Fruit fly (Drosophila melanogaster): ENCODE data around the gene Paf-AHalpha.
A peak's percentile ranks its signal among the peaks of the same experiment; 100 is the strongest.

Gene Paf-AHalpha

dm6 chrX:15746682-15747196 lies 38.6 kb downstream of the Paf-AHalpha start:
- TF ChIP-seq CG31627 (GFP tag; optimal IDR thresholded peaks at IDR 0.05) = no peak
- TF ChIP-seq salr (GFP tag; optimal IDR thresholded peaks at IDR 0.05) = no peak
- TF ChIP-seq CG11762 (GFP tag; optimal IDR thresholded peaks at IDR 0.05; ENCODE audit: insufficient read depth) = no peak
- no peak for TF ChIP-seq esn (GFP tag; optimal IDR thresholded peaks at IDR 0.05)
- TF ChIP-seq Sox15 (GFP tag; optimal IDR thresholded peaks at IDR 0.05) = no peak
- TF ChIP-seq CG10631 (GFP tag; optimal IDR thresholded peaks at IDR 0.05) = no peak
- TF ChIP-seq Sox14 (GFP tag; optimal IDR thresholded peaks at IDR 0.05) = no peak
- no peak for TF ChIP-seq CG8319 (GFP tag; optimal IDR thresholded peaks at IDR 0.05)
- TF ChIP-seq eg (GFP tag; IDR thresholded peaks at IDR 0.05) = no peak
- no peak for TF ChIP-seq Hr4 (GFP tag; optimal IDR thresholded peaks at IDR 0.05)
- TF ChIP-seq pdm3 (GFP tag; optimal IDR thresholded peaks at IDR 0.05) = no peak
- no peak for TF ChIP-seq CG34406 (GFP tag; optimal IDR thresholded peaks at IDR 0.05)

- peak; percentile 7 for TF ChIP-seq Ets21C (GFP tag; optimal IDR thresholded peaks at IDR 0.05)
- peak; percentile 46 for TF ChIP-seq Eip78C (GFP tag)
- no peak for TF ChIP-seq CG6792 (GFP tag; optimal IDR thresholded peaks at IDR 0.05)
- peak; percentile 20 for TF ChIP-seq lz (GFP tag; optimal IDR thresholded peaks at IDR 0.05)
- TF ChIP-seq CG3032 (tag; optimal IDR thresholded peaks at IDR 0.05) = peak; percentile 7
- TF ChIP-seq Eip75B (GFP tag; optimal IDR thresholded peaks at IDR 0.05) = no peak
Measured at dm6 chrX:15745905-15746681, 39.3 kb downstream of the Paf-AHalpha start, which contains the start of the genes CG8944 and CCT6. Gene CG8944 (minus strand): TSS chrX:15746231. Gene CCT6 (plus strand): TSS chrX:15746648.

dm6 chrX:15740881-15741280 lies 44.5 kb downstream of the Paf-AHalpha start:
- TF ChIP-seq CG6808 (GFP tag; optimal IDR thresholded peaks at IDR 0.05) (no peak), CG16779 (tag; optimal IDR thresholded peaks at IDR 0.05) (no peak), CG32006 (GFP tag; optimal IDR thresholded peaks at IDR 0.05) (no peak), svp (GFP tag) (peak; percentile 47), topi (GFP tag; optimal IDR thresholded peaks at IDR 0.05) (no peak), CG10631 (GFP tag; optimal IDR thresholded peaks at IDR 0.05) (no peak), Sox102F (GFP tag; optimal IDR thresholded peaks at IDR 0.05) (no peak), spab (GFP tag; optimal IDR thresholded peaks at IDR 0.05) (no peak), CG11762 (GFP tag; optimal IDR thresholded peaks at IDR 0.05; ENCODE audit: insufficient read depth) (no peak), CG15336 (GFP tag; IDR thresholded peaks at IDR 0.05) (0 out of 2 replicates have a peak, but pooled peaks have one; percentile 6), fd85E (GFP tag; optimal IDR thresholded peaks at IDR 0.05) (no peak), CG7368 (GFP tag; optimal IDR thresholded peaks at IDR 0.05) (no peak), Sox15 (GFP tag; optimal IDR thresholded peaks at IDR 0.05) (no peak), Ets21C (GFP tag; optimal IDR thresholded peaks at IDR 0.05) (no peak), Hr39 (GFP tag; optimal IDR thresholded peaks at IDR 0.05) (no peak)

- no peak for TF ChIP-seq CG6276 (GFP tag; optimal IDR thresholded peaks at IDR 0.05)
- TF ChIP-seq acj6 (GFP tag; optimal IDR thresholded peaks at IDR 0.05) = peak; percentile 50
- TF ChIP-seq Gug (GFP tag; IDR thresholded peaks at IDR 0.05) = peak; percentile 52; the same call in 1 of the 2 replicates
- TF ChIP-seq CG10631 (GFP tag; optimal IDR thresholded peaks at IDR 0.05) = peak; percentile 25
- peak; percentile 46 for TF ChIP-seq Eip93F (GFP tag; optimal IDR thresholded peaks at IDR 0.05)
- TF ChIP-seq achi (GFP tag; optimal IDR thresholded peaks at IDR 0.05) = peak; percentile 40
- no peak for TF ChIP-seq fd59A (GFP tag; optimal IDR thresholded peaks at IDR 0.05)
- TF ChIP-seq CG31627 (GFP tag; optimal IDR thresholded peaks at IDR 0.05) = peak; percentile 48
- TF ChIP-seq CG6854 (GFP tag; optimal IDR thresholded peaks at IDR 0.05) = no peak
- no peak for TF ChIP-seq CG4318 (GFP tag; optimal IDR thresholded peaks at IDR 0.05)
- peak; percentile 53 for TF ChIP-seq CG32006 (GFP tag; optimal IDR thresholded peaks at IDR 0.05)
- no peak for TF ChIP-seq CG11762 (GFP tag; optimal IDR thresholded peaks at IDR 0.05; ENCODE audit: insufficient read depth)
- TF ChIP-seq CG15336 (GFP tag; IDR thresholded peaks at IDR 0.05) = peak; percentile 57
- TF ChIP-seq CG8319 (GFP tag; optimal IDR thresholded peaks at IDR 0.05) = no peak
- peak; percentile 21 for TF ChIP-seq CG1621 (tag; optimal IDR thresholded peaks at IDR 0.05)
- peak; percentile 87 for TF ChIP-seq svp (GFP tag)
- TF ChIP-seq CG11902 (GFP tag; optimal IDR thresholded peaks at IDR 0.05) = peak; percentile 23
- TF ChIP-seq eg (GFP tag; IDR thresholded peaks at IDR 0.05) = peak; percentile 78
- TF ChIP-seq Hr39 (GFP tag; optimal IDR thresholded peaks at IDR 0.05) = peak; percentile 60
- peak; percentile 60 for TF ChIP-seq Smox (GFP tag; optimal IDR thresholded peaks at IDR 0.05)
- TF ChIP-seq dsx (GFP tag; optimal IDR thresholded peaks at IDR 0.05; ENCODE audit: poor library complexity, severe bottlenecking) = peak; percentile 4
- peak; percentile 46 for TF ChIP-seq OdsH (GFP tag; optimal IDR thresholded peaks at IDR 0.05)
- peak; percentile 62 for TF ChIP-seq pdm3 (GFP tag; optimal IDR thresholded peaks at IDR 0.05)
- no peak for TF ChIP-seq CG6808 (GFP tag; optimal IDR thresholded peaks at IDR 0.05)
- peak; percentile 63 for TF ChIP-seq Sox14 (GFP tag; optimal IDR thresholded peaks at IDR 0.05)
- TF ChIP-seq fkh (GFP tag; optimal IDR thresholded peaks at IDR 0.05) = peak; percentile 68
Measured at dm6 chrX:15740288-15740726, 45.1 kb downstream of the Paf-AHalpha start.
